Fruit fly (Drosophila melanogaster): ENCODE measurements around the gene eEF1gamma.

Gene eEF1gamma

DNA sequence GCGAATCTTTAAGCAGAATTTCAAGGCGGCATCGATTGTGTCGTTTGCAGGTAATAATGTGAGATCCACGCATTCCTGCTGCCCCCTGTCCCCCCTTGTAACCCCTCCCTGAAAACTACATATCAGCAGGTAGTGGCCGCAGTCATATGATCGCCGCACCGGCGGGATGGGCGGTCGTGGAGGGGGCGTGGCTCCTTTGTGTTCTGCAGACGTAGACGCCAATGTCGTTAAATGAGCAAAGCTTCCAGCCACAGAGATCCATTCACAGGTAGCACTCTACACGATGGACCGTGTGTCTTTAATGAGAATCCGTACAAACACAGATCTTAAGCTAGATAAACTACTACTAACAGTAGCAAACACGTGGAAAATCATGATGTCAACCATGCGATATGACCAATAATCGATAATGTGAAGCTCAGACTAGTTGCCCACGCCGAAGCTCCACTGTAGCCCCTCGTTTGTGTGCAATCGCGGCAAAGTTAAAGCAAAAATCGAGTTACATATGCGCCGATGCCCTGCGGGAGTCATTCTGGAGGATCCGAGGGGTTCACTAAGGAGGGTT is 36.1 kb downstream of the eEF1gamma start, which contains the start of gene CG45544 (continued):
- TF ChIP-seq nmo (GFP tag; optimal IDR thresholded peaks at IDR 0.05) (no peak), B-H1 (GFP tag; IDR thresholded peaks at IDR 0.05) (peak; percentile 32; the same call in 1 of the 3 replicates), zen2 (GFP tag; IDR thresholded peaks at IDR 0.05; ENCODE audit: partially characterized antibody) (no peak), dysf (GFP tag; IDR thresholded peaks at IDR 0.05) (peak; percentile 25; the same call in 1 of the 3 replicates), Pdp1 (GFP tag; optimal IDR thresholded peaks at IDR 0.05) (peak in 1 of 2 experiments; percentile 22), bsh (GFP tag; optimal IDR thresholded peaks at IDR 0.05) (peak in 1 of 2 experiments; percentile 83), sd (tag; optimal IDR thresholded peaks at IDR 0.05) (peak; percentile 61), zfh1 (GFP tag; IDR thresholded peaks at IDR 0.05) (peak; percentile 29; the same call in 1 of the 3 replicates)

DNA sequence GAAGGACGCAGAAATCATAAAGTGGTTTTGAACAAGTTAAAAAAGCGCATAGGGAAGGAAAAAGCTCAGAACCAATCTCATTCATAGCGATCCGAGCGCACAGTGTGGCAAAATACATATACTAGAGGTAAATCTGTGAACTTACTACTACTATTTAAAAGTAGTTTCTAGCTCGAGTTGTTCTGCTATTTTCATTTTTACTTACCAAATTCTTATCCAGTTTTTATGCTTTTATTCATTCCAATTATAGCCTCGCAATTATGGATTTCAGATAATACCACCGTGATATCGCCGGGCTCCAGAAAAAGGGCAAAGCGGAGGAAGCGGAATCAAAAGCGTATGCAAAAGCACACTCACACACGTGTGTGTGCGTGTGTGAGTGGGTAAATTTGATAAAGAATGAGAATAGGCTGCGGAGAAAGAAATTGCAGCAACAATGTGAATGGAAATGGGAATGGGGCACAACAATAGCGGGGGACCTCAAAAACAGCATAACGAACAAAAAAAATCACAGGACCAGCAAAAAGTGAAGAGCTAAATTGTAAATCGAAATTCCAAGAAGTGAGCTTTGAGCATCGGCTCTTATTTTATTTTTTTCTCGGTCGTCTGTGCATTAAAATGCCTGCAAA is 37.0 kb downstream of the eEF1gamma start:
- no peak for TF ChIP-seq h (optimal IDR thresholded peaks at IDR 0.05)
- no peak for TF ChIP-seq Doc2 (GFP tag; IDR thresholded peaks at IDR 0.05)
- no peak for TF ChIP-seq Poxn (GFP tag; IDR thresholded peaks at IDR 0.05)
- TF ChIP-seq gfzf (GFP tag; optimal IDR thresholded peaks at IDR 0.05): no peak
- TF ChIP-seq Fer3 (tag; optimal IDR thresholded peaks at IDR 0.05): no peak
- no peak for TF ChIP-seq dysf (GFP tag; IDR thresholded peaks at IDR 0.05)
- 0 out of 3 replicates have a peak, but pooled peaks have one; percentile 15 for TF ChIP-seq so (GFP tag; IDR thresholded peaks at IDR 0.05)
- TF ChIP-seq nom (GFP tag; optimal IDR thresholded peaks at IDR 0.05): peak; percentile 26
- no peak for TF ChIP-seq dpn (GFP tag; optimal IDR thresholded peaks at IDR 0.05)
- no peak for TF ChIP-seq BEAF-32 (GFP tag; optimal IDR thresholded peaks at IDR 0.05)
- no peak for TF ChIP-seq Xbp1 (GFP tag; optimal IDR thresholded peaks at IDR 0.05)
- no peak for TF ChIP-seq CG14050 (GFP tag; IDR thresholded peaks at IDR 0.05)
- TF ChIP-seq zfh1 (GFP tag; IDR thresholded peaks at IDR 0.05): peak; percentile 51; the same call in 1 of the 3 replicates
- TF ChIP-seq ro (GFP tag; IDR thresholded peaks at IDR 0.05): no peak
- no peak for TF ChIP-seq NC2β (GFP tag; optimal IDR thresholded peaks at IDR 0.05)
- no peak for TF ChIP-seq cato (GFP tag; optimal IDR thresholded peaks at IDR 0.05; ENCODE audit: borderline replicate concordance)
- no peak for TF ChIP-seq jing (GFP tag; optimal IDR thresholded peaks at IDR 0.05)
- TF ChIP-seq lbe (GFP tag; optimal IDR thresholded peaks at IDR 0.05): peak; percentile 81
- TF ChIP-seq CG8944 (GFP tag; optimal IDR thresholded peaks at IDR 0.05): no peak
- 0 out of 2 replicates have a peak, but pooled peaks have one; percentile 11 for TF ChIP-seq CG4730 (GFP tag; IDR thresholded peaks at IDR 0.05)
- no peak for TF ChIP-seq Dfd (GFP tag; optimal IDR thresholded peaks at IDR 0.05)
- TF ChIP-seq CG13296 (GFP tag; optimal IDR thresholded peaks at IDR 0.05): no peak
- no peak for TF ChIP-seq ato (GFP tag; IDR thresholded peaks at IDR 0.05; ENCODE audit: partially characterized antibody)
- TF ChIP-seq sens (GFP tag): peak; percentile 61
- TF ChIP-seq kni (GFP tag; optimal IDR thresholded peaks at IDR 0.05): no peak
- no peak for TF ChIP-seq CG10366 (GFP tag; IDR thresholded peaks at IDR 0.05)
- no peak for TF ChIP-seq HLHmδ (GFP tag; optimal IDR thresholded peaks at IDR 0.05)
- no peak for TF ChIP-seq CG13123 (GFP tag; optimal IDR thresholded peaks at IDR 0.05)
- TF ChIP-seq zen2 (GFP tag; IDR thresholded peaks at IDR 0.05; ENCODE audit: partially characterized antibody): no peak
- TF ChIP-seq Gsc (GFP tag; IDR thresholded peaks at IDR 0.05): no peak
- TF ChIP-seq Ets97D (GFP tag; optimal IDR thresholded peaks at IDR 0.05): no peak
- TF ChIP-seq crp (GFP tag; optimal IDR thresholded peaks at IDR 0.05): no peak
- TF ChIP-seq CG12155 (GFP tag; optimal IDR thresholded peaks at IDR 0.05): no peak
- TF ChIP-seq dmrt11E (tag; optimal IDR thresholded peaks at IDR 0.05): no peak
- no peak for TF ChIP-seq lilli (GFP tag; optimal IDR thresholded peaks at IDR 0.05)
- no peak for TF ChIP-seq CG9727 (GFP tag; optimal IDR thresholded peaks at IDR 0.05)
- TF ChIP-seq Med (GFP tag): no peak
- no peak for TF ChIP-seq HmgD (GFP tag; optimal IDR thresholded peaks at IDR 0.05)
- TF ChIP-seq CG6689 (GFP tag; IDR thresholded peaks at IDR 0.05): peak; percentile 39; the same call in 1 of the 2 replicates
- TF ChIP-seq Drgx (GFP tag; IDR thresholded peaks at IDR 0.05): peak; percentile 56
- TF ChIP-seq knrl (GFP tag; IDR thresholded peaks at IDR 0.05; ENCODE audit: partially characterized antibody): no peak
- no peak for TF ChIP-seq CG11247 (GFP tag; IDR thresholded peaks at IDR 0.05)

All from whole organism, embryonic.